Worm (Caenorhabditis elegans) whole organism, L1 larva: ENCODE measurements around the gene kin-24.

Experiments used
- C16A3.4 ChIP-seq: fragments of 150-350 bp; optimal IDR thresholded peaks from 2 replicates; lab custom pipeline; 2014; ENCODE audit warnings: missing biosample characterization, missing genetic modification characterization
- C34B4.2 ChIP-seq: sonication (generic microtip); optimal IDR thresholded peaks from 2 replicates; lab custom pipeline; 2017; ENCODE audit warnings: mild to moderate bottlenecking, missing genetic modification characterization, missing compliant biosample characterization
- F16B12.6 ChIP-seq: fragments of 150-350 bp; optimal IDR thresholded peaks from 2 replicates; lab custom pipeline; 2014; ENCODE audit warnings: missing biosample characterization, missing genetic modification characterization
- Y116A8C.19 ChIP-seq: sonication (generic microtip); optimal IDR thresholded peaks from 2 replicates; lab custom pipeline; 2016; ENCODE audit warnings: missing compliant biosample characterization, missing genetic modification characterization, borderline replicate concordance
- aha-1 ChIP-seq: fragments of 150-350 bp; optimal IDR thresholded peaks from 2 replicates; lab custom pipeline; 2014; ENCODE audit warnings: missing biosample characterization, missing genetic modification characterization
- aly-2 ChIP-seq: fragments of 150-350 bp; optimal IDR thresholded peaks from 2 replicates; lab custom pipeline; 2014; ENCODE audit warnings: missing biosample characterization, missing genetic modification characterization
- ama-1 ChIP-seq: fragments of 150-350 bp; optimal IDR thresholded peaks from 2 replicates; lab custom pipeline; 2014
- blmp-1 ChIP-seq: fragments of 150-350 bp; optimal IDR thresholded peaks from 2 replicates; lab custom pipeline; 2014; ENCODE audit warnings: missing biosample characterization, missing genetic modification characterization
- ceh-63 ChIP-seq: fragments of 200-800 bp; sonication (Bioruptor generic); optimal IDR thresholded peaks from 2 replicates; lab custom pipeline; 2018; ENCODE audit warnings: mild to moderate bottlenecking, missing genetic modification characterization, missing compliant biosample characterization
- ceh-8 ChIP-seq: fragments of 200-800 bp; sonication (Bioruptor generic); optimal IDR thresholded peaks from 2 replicates; lab custom pipeline; 2018; ENCODE audit warnings: mild to moderate bottlenecking, missing genetic modification characterization, moderate library complexity, missing compliant biosample characterization
- ceh-90 ChIP-seq: sonication (generic microtip); optimal IDR thresholded peaks from 2 replicates; lab custom pipeline; 2016; ENCODE audit warnings: missing genetic modification characterization, missing compliant biosample characterization
- dpl-1 ChIP-seq, 3 experiments: fragments of 150-350 bp in 2 of 3; sonication (generic microtip) in 1 of 3; optimal IDR thresholded peaks; 2 replicates each; lab custom pipeline; 2014 to 2017; ENCODE audit warnings: missing biosample characterization in 3 of 3, missing genetic modification characterization in 3 of 3, missing genetic modification reagents in 3 of 3
- efl-1 ChIP-seq, 4 experiments: fragments of 150-350 bp; optimal IDR thresholded peaks in 3 of 4; peaks in 1 of 4; 1 replicate in 1 of 4; 2 replicates in 3 of 4; lab custom pipeline; 2014; ENCODE audit warnings: missing biosample characterization in 2 of 4, missing genetic modification characterization in 2 of 4, missing genetic modification reagents in 2 of 4
- egl-13 ChIP-seq: sonication (generic microtip); optimal IDR thresholded peaks from 2 replicates; lab custom pipeline; 2016; ENCODE audit warnings: missing genotype, missing genetic modification reagents, missing genetic modification characterization, missing compliant biosample characterization
- egl-27 ChIP-seq, 2 experiments: fragments of 150-350 bp in 1 of 2; sonication (generic microtip); optimal IDR thresholded peaks; 3 replicates each; lab custom pipeline; 2017 to 2018; ENCODE audit warnings: missing biosample characterization in 2 of 2, missing genetic modification characterization in 2 of 2, missing genetic modification reagents in 2 of 2
- elt-2 ChIP-seq: sonication (generic microtip); optimal IDR thresholded peaks from 2 replicates; lab custom pipeline; 2016; ENCODE audit warnings: missing genetic modification characterization, mild to moderate bottlenecking, inconsistent platforms, missing compliant biosample characterization, missing genetic modification reagents
- elt-3 ChIP-seq, 6 experiments: fragments of 150-350 bp in 1 of 6; sonication (generic microtip); optimal IDR thresholded peaks; 2 replicates each; lab custom pipeline; 2017 to 2018; ENCODE audit warnings: missing biosample characterization in 6 of 6, missing genetic modification characterization in 6 of 6, inconsistent platforms in 1 of 6
- fkh-8 ChIP-seq: sonication (generic microtip); optimal IDR thresholded peaks from 2 replicates; lab custom pipeline; 2016; ENCODE audit warnings: mild to moderate bottlenecking, missing genetic modification characterization, missing compliant biosample characterization
- fos-1 ChIP-seq: fragments of 150-350 bp; optimal IDR thresholded peaks from 2 replicates; lab custom pipeline; 2014; ENCODE audit warnings: missing biosample characterization, missing genetic modification characterization
- grh-1 ChIP-seq: fragments of 200-800 bp; sonication (Bioruptor generic); IDR thresholded peaks from 2 replicates; pipeline ENCODE4 v1.3.6; 2022; ENCODE audit warnings: missing genetic modification reagents, missing genetic modification characterization, missing compliant biosample characterization
- hlh-17 ChIP-seq: fragments of 200-800 bp; sonication (Bioruptor generic); optimal IDR thresholded peaks from 2 replicates; lab custom pipeline; 2018; ENCODE audit warnings: missing genetic modification characterization, mild to moderate bottlenecking, missing compliant biosample characterization, moderate library complexity, borderline replicate concordance
- jun-1 ChIP-seq: fragments of 150-350 bp; optimal IDR thresholded peaks from 2 replicates; lab custom pipeline; 2014; ENCODE audit warnings: missing biosample characterization, missing genetic modification reagents, missing genetic modification characterization
- lin-15B ChIP-seq: fragments of 150-350 bp; sonication (generic microtip); optimal IDR thresholded peaks from 3 replicates; lab custom pipeline; 2014; ENCODE audit warnings: missing biosample characterization, missing genetic modification characterization
- lin-35 ChIP-seq, 2 experiments: fragments of 150-350 bp; optimal IDR thresholded peaks; 2 replicates each; lab custom pipeline; 2014; ENCODE audit warnings: missing biosample characterization in 2 of 2, missing genetic modification characterization in 2 of 2, missing genetic modification reagents in 2 of 2
- lin-39 ChIP-seq: fragments of 150-350 bp; optimal IDR thresholded peaks from 2 replicates; lab custom pipeline; 2014; ENCODE audit warnings: missing biosample characterization, missing genetic modification reagents, missing genetic modification characterization
- lir-3 ChIP-seq: sonication (generic microtip); optimal IDR thresholded peaks from 2 replicates; lab custom pipeline; 2016; ENCODE audit warnings: mild to moderate bottlenecking, missing genetic modification characterization, moderate library complexity, missing compliant biosample characterization; ENCODE audit not compliant: poor library complexity
- lsy-2 ChIP-seq, 2 experiments: fragments of 150-350 bp; optimal IDR thresholded peaks; 2 replicates each; lab custom pipeline; 2014; ENCODE audit warnings: missing biosample characterization in 2 of 2, missing genetic modification characterization in 2 of 2
- mab-9 ChIP-seq: fragments of 200-800 bp; sonication (Bioruptor generic); IDR thresholded peaks from 2 replicates; pipeline ENCODE4 v1.3.6; 2022; ENCODE audit warnings: missing genetic modification reagents, missing genetic modification characterization, missing compliant biosample characterization
- mef-2 ChIP-seq: fragments of 150-350 bp; optimal IDR thresholded peaks from 2 replicates; lab custom pipeline; 2014; ENCODE audit warnings: missing biosample characterization, missing genetic modification characterization
- mep-1 ChIP-seq: fragments of 150-350 bp; optimal IDR thresholded peaks from 2 replicates; lab custom pipeline; 2014; ENCODE audit warnings: missing biosample characterization, missing genetic modification characterization
- nhr-11 ChIP-seq: fragments of 150-350 bp; optimal IDR thresholded peaks from 2 replicates; lab custom pipeline; 2014; ENCODE audit warnings: missing biosample characterization, missing genetic modification characterization
- nhr-19 ChIP-seq: fragments of 200-800 bp; sonication (Bioruptor generic); conservative IDR thresholded peaks from 2 replicates; pipeline ENCODE4 v1.3.6; 2022; ENCODE audit warnings: missing genetic modification characterization, missing compliant biosample characterization
- nhr-20 ChIP-seq: sonication (generic microtip); optimal IDR thresholded peaks from 2 replicates; lab custom pipeline; 2016; ENCODE audit warnings: mild to moderate bottlenecking, missing genetic modification characterization, missing compliant biosample characterization
- nhr-28 ChIP-seq: fragments of 150-350 bp; optimal IDR thresholded peaks from 2 replicates; lab custom pipeline; 2014; ENCODE audit warnings: missing biosample characterization, missing genetic modification characterization
- nhr-77 ChIP-seq: fragments of 150-350 bp; optimal IDR thresholded peaks from 2 replicates; lab custom pipeline; 2014; ENCODE audit warnings: missing biosample characterization, missing genetic modification characterization
- nhr-90 ChIP-seq: sonication (generic microtip); optimal IDR thresholded peaks from 2 replicates; lab custom pipeline; 2016; ENCODE audit warnings: mild to moderate bottlenecking, missing genetic modification characterization, missing compliant biosample characterization; ENCODE audit not compliant: poor library complexity
- pag-3 ChIP-seq: sonication (generic microtip); optimal IDR thresholded peaks from 2 replicates; lab custom pipeline; 2017; ENCODE audit warnings: missing genetic modification characterization, mild to moderate bottlenecking, missing compliant biosample characterization, antibody characterized with exemption, borderline replicate concordance; ENCODE audit not compliant: insufficient read depth
- pax-3 ChIP-seq: fragments of 200-800 bp; sonication (Bioruptor generic); optimal IDR thresholded peaks from 2 replicates; lab custom pipeline; 2018; ENCODE audit warnings: mild to moderate bottlenecking, missing genetic modification characterization, moderate library complexity, missing compliant biosample characterization
- rnt-1 ChIP-seq: sonication (generic microtip); optimal IDR thresholded peaks from 2 replicates; lab custom pipeline; 2016; ENCODE audit warnings: mild to moderate bottlenecking, missing genetic modification characterization, moderate library complexity, missing compliant biosample characterization
- skn-1 ChIP-seq: fragments of 150-350 bp; optimal IDR thresholded peaks from 2 replicates; lab custom pipeline; 2014; ENCODE audit warnings: missing biosample characterization, missing genetic modification characterization
- snpc-4 ChIP-seq: fragments of 150-350 bp; optimal IDR thresholded peaks from 2 replicates; lab custom pipeline; 2014; ENCODE audit warnings: missing biosample characterization, missing genetic modification characterization
- snu-23 ChIP-seq: sonication (generic microtip); optimal IDR thresholded peaks from 2 replicates; lab custom pipeline; 2016; ENCODE audit warnings: missing genetic modification characterization, missing compliant biosample characterization
- sox-4 ChIP-seq: sonication (generic microtip); optimal IDR thresholded peaks from 2 replicates; lab custom pipeline; 2016; ENCODE audit warnings: missing genetic modification characterization, missing compliant biosample characterization
- sptf-1 ChIP-seq: fragments of 150-350 bp; optimal IDR thresholded peaks from 2 replicates; lab custom pipeline; 2014; ENCODE audit warnings: missing biosample characterization, missing genetic modification characterization
- swsn-7 ChIP-seq: sonication (generic microtip); optimal IDR thresholded peaks from 2 replicates; lab custom pipeline; 2016; ENCODE audit warnings: missing genetic modification characterization, missing compliant biosample characterization
- tbx-2 ChIP-seq: sonication (generic microtip); optimal IDR thresholded peaks from 2 replicates; lab custom pipeline; 2016; ENCODE audit warnings: missing genetic modification characterization, missing compliant biosample characterization
- unc-30 ChIP-seq: sonication (generic microtip); optimal IDR thresholded peaks from 2 replicates; lab custom pipeline; 2017; ENCODE audit warnings: missing biosample characterization, missing genetic modification characterization
- unc-62 ChIP-seq: fragments of 150-350 bp; optimal IDR thresholded peaks from 2 replicates; lab custom pipeline; 2014; ENCODE audit warnings: missing biosample characterization, missing genetic modification reagents, missing genetic modification characterization
- unc-86 ChIP-seq: sonication (generic microtip); optimal IDR thresholded peaks from 2 replicates; lab custom pipeline; 2016; ENCODE audit warnings: missing genetic modification characterization, missing compliant biosample characterization
- unc-98 ChIP-seq: fragments of 200-800 bp; sonication (Bioruptor generic); IDR thresholded peaks from 2 replicates; pipeline ENCODE4 v1.3.6; 2022; ENCODE audit warnings: missing genetic modification characterization, missing compliant biosample characterization
- zag-1 ChIP-seq: fragments of 150-350 bp; optimal IDR thresholded peaks from 2 replicates; lab custom pipeline; 2014; ENCODE audit warnings: missing biosample characterization, missing genetic modification characterization
- zip-4 ChIP-seq: fragments of 200-800 bp; sonication (Bioruptor generic); optimal IDR thresholded peaks from 2 replicates; lab custom pipeline; 2018; ENCODE audit warnings: mild to moderate bottlenecking, missing genetic modification characterization, moderate library complexity, missing compliant biosample characterization
- ztf-11 ChIP-seq, 2 experiments: sonication (generic microtip); optimal IDR thresholded peaks; 2 replicates each; lab custom pipeline; 2016 to 2017; ENCODE audit warnings: missing genetic modification characterization in 2 of 2, missing biosample characterization in 1 of 2, missing compliant biosample characterization in 1 of 2

kin-24 gene

DNA sequence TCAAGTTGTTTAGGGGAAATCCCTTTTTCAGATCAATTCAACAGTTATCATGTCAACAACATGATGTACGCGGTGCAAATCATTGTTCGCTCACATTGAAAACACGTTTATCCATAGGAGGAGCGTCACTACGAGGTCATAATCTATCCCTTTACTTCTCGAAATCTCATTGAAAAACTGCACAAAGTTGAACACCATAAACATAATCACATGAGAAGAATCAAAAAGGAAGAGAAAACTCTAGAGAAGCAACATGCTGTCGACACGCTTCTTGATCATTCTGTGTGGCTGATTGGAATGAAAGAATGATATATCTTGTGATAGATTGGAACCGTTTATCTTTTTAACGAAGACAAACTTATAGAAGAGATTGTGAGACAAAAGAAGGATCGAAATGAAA, 27.0 kb upstream of the kin-24 start (continued):
- TF ChIP-seq mep-1 (tag; lab: Kevin White, UChicago) (peak; percentile 53), unc-98 (GFP tag; lab: Robert Waterston, UW) (no peak), mef-2 (tag; lab: Kevin White, UChicago) (no peak), fos-1 (tag; lab: Kevin White, UChicago) (no peak), rnt-1 (tag; lab: Kevin White, UChicago) (no peak), lin-15B (tag; lab: Kevin White, UChicago) (no peak), nhr-77 (tag; lab: Kevin White, UChicago) (no peak), nhr-20 (peak; percentile 96), grh-1 (GFP tag; lab: Robert Waterston, UW) (peak; percentile 83), nhr-19 (GFP tag; lab: Robert Waterston, UW) (peak; percentile 87), ceh-90 (tag; lab: Kevin White, UChicago) (no peak), nhr-11 (tag; lab: Kevin White, UChicago) (no peak), mab-9 (GFP tag; lab: Robert Waterston, UW) (no peak), lir-3 (peak; percentile 56), blmp-1 (peak; percentile 94), unc-86 (tag; lab: Kevin White, UChicago) (no peak), nhr-90 (tag; lab: Kevin White, UChicago) (peak; percentile 87), sptf-1 (tag; lab: Kevin White, UChicago) (no peak), snpc-4 (no peak), elt-2 (tag; lab: Kevin White, UChicago) (no peak), lin-39 (tag; lab: Kevin White, UChicago) (no peak), swsn-7 (tag; lab: Kevin White, UChicago) (no peak), ceh-8 (no peak), unc-30 (tag; lab: Kevin White, UChicago) (no peak), nhr-28 (tag; lab: Kevin White, UChicago) (no peak), ceh-63 (GFP tag; lab: Kevin White, UChicago) (no peak), Y116A8C.19 (tag; lab: Kevin White, UChicago) (no peak), skn-1 (tag; lab: Kevin White, UChicago) (no peak), tbx-2 (tag; lab: Kevin White, UChicago) (peak; percentile 84), C16A3.4 (tag; lab: Kevin White, UChicago) (peak; percentile 44), F16B12.6 (no peak), efl-1 (optimal IDR thresholded peaks at IDR 0.05; lab: Kevin White, UChicago) (peak in 1 of 2 experiments; percentile 17), efl-1 (GFP tag; optimal IDR thresholded peaks at IDR 0.05 in 1 of 2; lab: Kevin White, UChicago) (peak in 1 of 2 experiments; percentile 94), aha-1 (no peak), hlh-17 (GFP tag; lab: Kevin White, UChicago) (no peak), ztf-11 (tag; optimal IDR thresholded peaks at IDR 0.05; lab: Kevin White, UChicago) (no peak), snu-23 (GFP tag; lab: Kevin White, UChicago) (peak; percentile 86), pag-3 (tag; lab: Kevin White, UChicago) (no peak), egl-13 (no peak), sox-4 (tag; lab: Kevin White, UChicago) (no peak), lsy-2 (tag; optimal IDR thresholded peaks at IDR 0.05; lab: Kevin White, UChicago) (peak; percentile 61 to 74), fkh-8 (tag; lab: Kevin White, UChicago) (no peak), elt-3 (tag; optimal IDR thresholded peaks at IDR 0.05; lab: Kevin White, UChicago) (peak in 5 of 6 experiments; percentile 56 to 98 (median 67)), unc-62 (GFP tag; lab: Kevin White, UChicago) (no peak), pax-3 (tag; lab: Kevin White, UChicago) (no peak), ama-1 (lab: Kevin White, UChicago) (no peak), zip-4 (GFP tag; lab: Kevin White, UChicago) (no peak), egl-27 (tag; optimal IDR thresholded peaks at IDR 0.05; lab: Kevin White, UChicago) (no peak), C34B4.2 (tag; lab: Kevin White, UChicago) (no peak), zag-1 (tag; lab: Kevin White, UChicago) (no peak), lin-35 (GFP tag; optimal IDR thresholded peaks at IDR 0.05; lab: Kevin White, UChicago) (peak in 1 of 2 experiments; percentile 74), aly-2 (tag; lab: Kevin White, UChicago) (no peak), dpl-1 (GFP tag; optimal IDR thresholded peaks at IDR 0.05; lab: Kevin White, UChicago) (peak in 1 of 3 experiments; percentile 28), jun-1 (tag; lab: Kevin White, UChicago) (no peak)
